Fruit fly (Drosophila melanogaster): Measurements from ENCODE around the gene Uxs.

The Uxs gene

DNA sequence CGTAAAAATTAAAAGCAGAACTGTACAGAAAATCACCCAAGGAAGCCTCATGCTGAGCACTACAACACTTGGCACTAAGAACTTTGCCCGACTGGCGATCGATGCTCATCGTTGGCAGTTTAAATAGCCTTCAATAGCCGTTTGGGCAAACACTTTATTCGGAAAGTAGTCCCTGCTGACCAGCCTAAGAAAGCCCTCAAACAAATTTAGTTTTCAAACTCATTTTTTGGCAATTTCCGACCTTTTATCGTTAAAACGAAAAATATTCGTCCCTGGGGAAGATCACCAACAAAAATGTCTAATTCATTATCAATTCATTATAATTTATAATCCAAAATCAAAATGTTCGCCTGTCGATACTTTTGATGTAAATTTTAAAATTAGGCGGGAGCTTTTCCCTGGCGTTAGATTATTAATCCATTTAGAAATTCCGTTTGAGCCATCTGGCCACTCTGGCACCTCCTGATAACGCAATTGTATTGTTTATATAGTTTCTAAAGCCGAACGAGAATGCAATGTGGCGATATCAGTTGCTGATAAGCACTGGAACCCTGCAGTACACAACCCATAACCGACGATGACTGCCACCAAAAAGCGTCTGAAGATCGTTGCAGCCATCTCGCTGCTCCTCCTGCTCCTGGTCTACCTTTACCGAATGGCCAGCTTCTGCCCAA lies at the start of gene Uxs, which contains the start of gene mthl7:
Uxs (plus strand) TSS at position 460 of the 674 bp plus-strand sequence.
mthl7 (minus strand) TSS at position 51 of the 674 bp plus-strand sequence.
- no peak for TF ChIP-seq CG17801 (GFP tag; optimal IDR thresholded peaks at IDR 0.05; ENCODE audit: partially characterized antibody)

DNA sequence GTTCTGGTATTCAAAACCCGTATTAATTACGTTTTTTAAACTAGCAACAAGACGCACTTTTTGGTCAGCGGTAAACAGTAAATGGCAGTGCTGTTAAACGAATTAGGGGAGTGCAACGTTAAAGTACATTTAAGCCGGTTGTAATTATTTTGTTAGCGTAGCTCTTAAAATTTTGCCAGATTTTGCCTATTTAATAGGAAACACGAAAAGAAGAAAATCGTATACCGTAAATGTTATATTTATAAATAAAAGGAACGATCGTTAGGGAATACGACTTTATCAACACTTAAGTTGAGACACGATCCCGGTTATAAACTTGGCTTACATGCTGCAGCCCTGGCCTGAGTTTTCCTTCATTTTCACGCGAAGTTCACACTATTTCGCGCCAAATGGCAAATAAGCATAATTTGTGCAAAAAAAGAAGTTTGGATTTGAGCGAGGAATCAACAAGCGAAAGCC lies 43.2 kb upstream of the Uxs start, which contains the start of the genes Setx and mus301:
Setx (minus strand) TSS at position 51 of the 459 bp plus-strand sequence.
mus301 (plus strand) TSS at position 361 of the 459 bp plus-strand sequence.
- peak; percentile 64 for TF ChIP-seq CG17801 (GFP tag; optimal IDR thresholded peaks at IDR 0.05; ENCODE audit: partially characterized antibody)

DNA sequence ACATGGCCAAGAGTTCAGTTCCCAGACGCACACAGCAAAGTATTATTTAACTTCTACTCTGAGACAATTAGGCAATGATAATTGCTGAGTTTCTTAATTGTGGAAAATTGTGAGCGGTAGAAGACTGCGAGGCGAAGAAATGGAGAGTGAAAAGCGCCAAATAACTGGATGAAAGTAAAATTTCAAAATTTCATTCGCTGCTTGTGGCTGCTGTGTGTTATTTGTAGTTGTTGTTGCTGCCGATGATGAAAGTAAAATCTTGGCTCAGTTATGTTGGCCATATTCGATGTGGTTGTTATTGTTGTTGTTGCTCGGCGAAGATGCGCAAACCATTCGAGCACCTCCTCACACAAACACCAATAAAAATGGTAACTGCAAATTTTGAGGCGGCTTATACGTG lies 30.4 kb upstream of the Uxs start:
- no peak for TF ChIP-seq CG17801 (GFP tag; optimal IDR thresholded peaks at IDR 0.05; ENCODE audit: partially characterized antibody)

- no peak for TF ChIP-seq CG17801 (GFP tag; optimal IDR thresholded peaks at IDR 0.05; ENCODE audit: partially characterized antibody)
Observed at dm6 chr3L:8150812-8151211, 29.9 kb upstream of the Uxs start.

- no peak for TF ChIP-seq CG17801 (GFP tag; optimal IDR thresholded peaks at IDR 0.05; ENCODE audit: partially characterized antibody)
Observed at dm6 chr3L:8151727-8152199, 29.0 kb upstream of the Uxs start, which contains the start of gene CG13676. Gene CG13676, minus strand, starts transcription at chr3L:8151813.

- no peak for TF ChIP-seq CG17801 (GFP tag; optimal IDR thresholded peaks at IDR 0.05; ENCODE audit: partially characterized antibody)
Observed at dm6 chr3L:8153206-8153996, 27.3 kb upstream of the Uxs start.

DNA sequence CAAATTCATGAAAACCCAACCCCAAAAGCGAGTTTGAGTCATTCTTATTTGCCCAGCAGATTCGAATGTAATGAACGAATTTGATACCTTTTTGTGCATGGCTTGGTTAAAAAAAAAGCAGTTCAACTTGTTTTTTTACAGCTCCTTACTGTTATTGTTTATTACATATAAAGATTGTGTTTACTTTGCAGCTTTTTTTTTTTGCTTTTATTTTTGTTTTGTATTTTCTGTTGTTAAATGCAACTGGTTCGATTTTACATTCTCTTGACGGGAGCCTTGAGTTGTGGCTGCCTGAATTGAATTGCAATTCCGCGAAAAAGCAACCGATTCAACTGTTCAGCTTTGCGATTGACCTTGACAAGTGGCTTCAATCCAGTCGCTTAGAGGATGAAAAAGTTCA lies 26.2 kb upstream of the Uxs start:
- no peak for TF ChIP-seq CG17801 (GFP tag; optimal IDR thresholded peaks at IDR 0.05; ENCODE audit: partially characterized antibody)

dm6 chr3L:8155324-8155723 lies 25.4 kb upstream of the Uxs start:
- TF ChIP-seq CG17801 (GFP tag; optimal IDR thresholded peaks at IDR 0.05; ENCODE audit: partially characterized antibody), result no peak

DNA sequence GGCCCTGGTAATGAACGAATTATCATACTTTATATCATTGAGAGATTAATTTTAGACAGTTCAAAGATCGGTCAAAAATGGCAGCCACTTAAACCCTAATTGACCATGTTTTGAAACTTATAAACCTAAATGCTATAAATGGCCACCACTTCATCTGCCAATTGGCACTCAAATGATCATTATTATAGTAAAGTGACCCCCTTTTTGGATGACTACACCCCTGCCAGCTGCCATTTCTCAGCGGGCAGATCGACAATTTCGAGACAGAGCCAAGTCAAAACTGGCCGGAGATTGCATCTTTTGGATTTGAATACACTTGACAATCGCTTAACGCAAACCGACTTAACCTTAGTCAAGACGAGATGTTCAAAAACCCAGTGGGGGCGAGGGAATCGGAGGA lies 24.5 kb upstream of the Uxs start:
- no peak for TF ChIP-seq CG17801 (GFP tag; optimal IDR thresholded peaks at IDR 0.05; ENCODE audit: partially characterized antibody)

dm6 chr3L:8157079-8157478 lies 23.6 kb upstream of the Uxs start:
- no peak for TF ChIP-seq CG17801 (GFP tag; optimal IDR thresholded peaks at IDR 0.05; ENCODE audit: partially characterized antibody)

- TF ChIP-seq CG17801 (GFP tag; optimal IDR thresholded peaks at IDR 0.05; ENCODE audit: partially characterized antibody), result peak; percentile 14
Observed at dm6 chr3L:8158715-8159380, 21.9 kb upstream of the Uxs start, which contains the start of gene CG42445. Gene CG42445, minus strand, starts transcription at chr3L:8158900.

- TF ChIP-seq CG17801 (GFP tag; optimal IDR thresholded peaks at IDR 0.05; ENCODE audit: partially characterized antibody), result no peak
Observed at dm6 chr3L:8159724-8160422, 20.9 kb upstream of the Uxs start, which contains the start of gene CG43886. Gene CG43886, minus strand, starts transcription at chr3L:8159774.

dm6 chr3L:8165436-8165835 lies 15.3 kb upstream of the Uxs start, which contains the start of gene CG13675:
Gene CG13675, minus strand, starts transcription at chr3L:8165518.
- TF ChIP-seq CG17801 (GFP tag; optimal IDR thresholded peaks at IDR 0.05; ENCODE audit: partially characterized antibody), result no peak

DNA sequence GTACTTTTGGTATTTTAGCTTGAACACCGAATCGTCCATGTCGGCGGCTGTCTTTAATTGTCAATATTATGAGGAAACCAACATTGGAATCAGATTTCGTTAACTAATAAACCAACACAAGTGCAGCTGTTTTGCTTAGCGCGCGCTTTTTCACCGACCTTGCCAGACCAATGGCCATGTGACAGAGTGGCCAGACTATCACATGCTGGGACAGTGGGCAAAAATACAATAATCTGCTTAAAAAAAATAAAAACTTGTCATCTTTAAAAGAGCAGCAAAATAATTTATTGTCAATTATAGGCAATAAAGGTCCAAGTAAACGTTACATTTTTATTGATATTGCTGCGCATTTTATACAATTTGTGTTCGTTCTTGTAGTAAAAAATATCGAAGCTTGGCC lies 4.9 kb upstream of the Uxs start, which contains the start of gene RecQ4:
RecQ4 (minus strand) TSS at position 161 of the 400 bp plus-strand sequence.
- no peak for TF ChIP-seq CG17801 (GFP tag; optimal IDR thresholded peaks at IDR 0.05; ENCODE audit: partially characterized antibody)

Data from ovary, adult (tissue).